Worm (Caenorhabditis elegans) whole organism, L4/young adult: ENCODE data around the gene pde-2.

Experiments used
- dao-5 ChIP-seq: sonication (generic microtip); optimal IDR thresholded peaks from 2 replicates; lab custom pipeline; 2016; ENCODE audit warnings: missing genotype, missing genetic modification characterization, moderate library complexity, missing compliant biosample characterization
- him-1 ChIP-seq: sonication (generic microtip); optimal IDR thresholded peaks from 2 replicates; lab custom pipeline; 2016; ENCODE audit warnings: missing genotype, missing genetic modification reagents, missing genetic modification characterization, missing compliant biosample characterization

- no peak for TF ChIP-seq dao-5 (tag; lab: Kevin White, UChicago)
- TF ChIP-seq him-1 (tag; lab: Kevin White, UChicago) = no peak
Observed at ce11 chrIII:9007183-9007582, 25.5 kb upstream of the pde-2 start.
